Fruit fly (Drosophila melanogaster): ENCODE measurements around the gene ArgRS.

Gene ArgRS

dm6 chrX:15887247-15887616, 43.3 kb upstream of the ArgRS start, which contains the start of gene tay (continued):
- TF ChIP-seq Mad (GFP tag; optimal IDR thresholded peaks at IDR 0.05) (no peak), Pdp1 (GFP tag; optimal IDR thresholded peaks at IDR 0.05) (peak in 1 of 2 experiments; percentile 34), CG13424 (tag; optimal IDR thresholded peaks at IDR 0.05) (no peak), ci (GFP tag; IDR thresholded peaks at IDR 0.05) (no peak), Elba2 (GFP tag; optimal IDR thresholded peaks at IDR 0.05) (no peak), CG14014 (GFP tag; IDR thresholded peaks at IDR 0.05) (no peak), Atf-2 (GFP tag; optimal IDR thresholded peaks at IDR 0.05) (no peak), CrebB (tag; optimal IDR thresholded peaks at IDR 0.05) (no peak), lilli (GFP tag; optimal IDR thresholded peaks at IDR 0.05) (peak; percentile 17), Gsc (GFP tag; IDR thresholded peaks at IDR 0.05) (no peak), CG8089 (GFP tag; optimal IDR thresholded peaks at IDR 0.05) (no peak), her (GFP tag; optimal IDR thresholded peaks at IDR 0.05) (no peak), CG10267 (tag; optimal IDR thresholded peaks at IDR 0.05) (peak; percentile 19), Eip74EF (GFP tag; optimal IDR thresholded peaks at IDR 0.05) (no peak), CG8944 (GFP tag; optimal IDR thresholded peaks at IDR 0.05) (no peak), CG9727 (GFP tag; optimal IDR thresholded peaks at IDR 0.05) (no peak), chif (GFP tag; optimal IDR thresholded peaks at IDR 0.05) (no peak), yki (optimal IDR thresholded peaks at IDR 0.05) (no peak), cwo (GFP tag; optimal IDR thresholded peaks at IDR 0.05) (no peak), pros (GFP tag; optimal IDR thresholded peaks at IDR 0.05) (no peak), Lim3 (GFP tag; IDR thresholded peaks at IDR 0.05) (no peak), nerfin-2 (GFP tag; IDR thresholded peaks at IDR 0.05; ENCODE audit: partially characterized antibody) (peak; percentile 61; the same call in 1 of the 2 replicates), CG33213 (GFP tag; optimal IDR thresholded peaks at IDR 0.05) (peak; percentile 28), Rfx (GFP tag; IDR thresholded peaks at IDR 0.05) (peak; percentile 63; the same call in 1 of the 2 replicates), ftz-f1 (GFP tag; optimal IDR thresholded peaks at IDR 0.05) (peak; percentile 56), B-H1 (GFP tag; IDR thresholded peaks at IDR 0.05) (no peak), Scr (GFP tag; IDR thresholded peaks at IDR 0.05; ENCODE audit: partially characterized antibody) (peak; percentile 63), CG6854 (GFP tag; optimal IDR thresholded peaks at IDR 0.05) (no peak), CG17612 (GFP tag; IDR thresholded peaks at IDR 0.05) (no peak), Dp (GFP tag; optimal IDR thresholded peaks at IDR 0.05) (peak; percentile 6), oc (tag; optimal IDR thresholded peaks at IDR 0.05) (no peak), CG32767 (GFP tag; IDR thresholded peaks at IDR 0.05) (no peak), Drgx (GFP tag; IDR thresholded peaks at IDR 0.05) (no peak), luna (GFP tag; optimal IDR thresholded peaks at IDR 0.05) (no peak), esg (GFP tag; conservative IDR thresholded peaks at IDR 0.05) (no peak), unpg (GFP tag; optimal IDR thresholded peaks at IDR 0.05) (no peak), bsh (GFP tag; optimal IDR thresholded peaks at IDR 0.05) (no peak), CG11696 (GFP tag; IDR thresholded peaks at IDR 0.05) (no peak), BtbVII (GFP tag; optimal IDR thresholded peaks at IDR 0.05) (no peak), CG30020 (tag; optimal IDR thresholded peaks at IDR 0.05) (peak; percentile 97), CG17186 (GFP tag; optimal IDR thresholded peaks at IDR 0.05) (peak; percentile 20), CG43689 (GFP tag; IDR thresholded peaks at IDR 0.05) (no peak), Sry-δ (GFP tag; optimal IDR thresholded peaks at IDR 0.05) (peak; percentile 91), CG9797 (GFP tag; optimal IDR thresholded peaks at IDR 0.05) (peak; percentile 38), HLH54F (GFP tag; optimal IDR thresholded peaks at IDR 0.05) (no peak), Fer2 (tag; optimal IDR thresholded peaks at IDR 0.05) (no peak), kni (GFP tag; optimal IDR thresholded peaks at IDR 0.05) (no peak), CG30431 (GFP tag; optimal IDR thresholded peaks at IDR 0.05) (no peak), phol (tag; optimal IDR thresholded peaks at IDR 0.05) (peak; percentile 29), CG6654 (GFP tag; optimal IDR thresholded peaks at IDR 0.05) (no peak), CG10462 (GFP tag; optimal IDR thresholded peaks at IDR 0.05) (no peak), CG13775 (GFP tag; optimal IDR thresholded peaks at IDR 0.05) (no peak)
